Worm (Caenorhabditis elegans) whole organism, late embryonic: Measurements from ENCODE around the gene fbxa-126.

Experiments
- F13H6.1 ChIP-seq: sonication (generic microtip); optimal IDR thresholded peaks from 2 replicates; lab custom pipeline; 2016; ENCODE audit warnings: missing genetic modification characterization, missing compliant biosample characterization
- odd-2 ChIP-seq: sonication (generic microtip); optimal IDR thresholded peaks from 2 replicates; lab custom pipeline; 2017; ENCODE audit warnings: antibody characterized with exemption, mild to moderate bottlenecking, missing genetic modification characterization, missing compliant biosample characterization
- pqm-1 ChIP-seq: sonication (generic microtip); optimal IDR thresholded peaks from 2 replicates; lab custom pipeline; 2016; ENCODE audit warnings: missing genetic modification characterization, missing compliant biosample characterization

DNA sequence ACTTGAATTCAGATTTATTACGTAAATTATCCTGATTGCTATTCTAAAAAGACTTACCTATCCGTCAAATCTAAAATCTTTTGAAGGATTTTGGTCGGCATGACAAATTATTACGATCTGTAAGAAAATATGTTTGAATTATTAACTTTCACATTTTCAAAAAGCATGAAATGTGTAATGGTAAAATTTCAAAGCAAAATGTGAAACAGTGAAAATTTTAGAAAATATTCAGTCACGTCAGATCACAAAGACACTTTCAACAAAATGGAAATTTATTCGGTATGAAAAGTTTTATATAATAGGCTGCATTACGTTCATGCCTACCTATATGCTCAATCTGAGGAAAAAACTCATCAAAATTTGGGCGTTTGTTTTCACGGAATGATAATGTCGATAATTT lies at the start of gene fbxa-126:
- TF ChIP-seq odd-2 (tag; lab: Kevin White, UChicago): no peak
- TF ChIP-seq pqm-1 (tag; lab: Kevin White, UChicago): no peak
- TF ChIP-seq F13H6.1 (tag; lab: Kevin White, UChicago): no peak
